Worm (Caenorhabditis elegans): ENCODE measurements around the gene str-226.

- TF ChIP-seq ces-1 (GFP tag; optimal IDR thresholded peaks at IDR 0.05) (no peak), pha-4 (tag; optimal IDR thresholded peaks at IDR 0.05) (no peak)
Measured at ce11 chrV:3543344-3543743, 30.9 kb downstream of the str-226 start, which contains the start of gene nhr-222.

Data from whole organism, mixed stage, embryonic.